Worm (Caenorhabditis elegans) whole organism, mixed stage, embryonic: ENCODE results near the gene srh-154.

Source experiments
- M03D4.4 ChIP-seq: sonication (generic microtip); optimal IDR thresholded peaks from 2 replicates; lab custom pipeline; 2017; ENCODE audit warnings: mild to moderate bottlenecking, missing genetic modification characterization, missing compliant biosample characterization
- bed-3 ChIP-seq: fragments of 200-800 bp; sonication (Bioruptor generic); optimal IDR thresholded peaks from 3 replicates; lab custom pipeline; 2018; ENCODE audit warnings: mild to moderate bottlenecking, missing genetic modification characterization, moderate library complexity, missing compliant biosample characterization
- blmp-1 ChIP-seq: fragments of 150-350 bp; optimal IDR thresholded peaks from 2 replicates; lab custom pipeline; 2014; ENCODE audit warnings: missing biosample characterization, missing genetic modification characterization
- ceh-39 ChIP-seq: fragments of 150-350 bp; optimal IDR thresholded peaks from 2 replicates; lab custom pipeline; 2014; ENCODE audit warnings: missing biosample characterization, missing genetic modification characterization
- ceh-43 ChIP-seq: fragments of 200-800 bp; sonication (Bioruptor generic); optimal IDR thresholded peaks from 2 replicates; lab custom pipeline; 2018; ENCODE audit warnings: mild to moderate bottlenecking, missing genetic modification characterization, moderate library complexity, missing compliant biosample characterization
- ceh-83 ChIP-seq: fragments of 200-800 bp; sonication (Bioruptor generic); optimal IDR thresholded peaks from 2 replicates; lab custom pipeline; 2018; ENCODE audit warnings: mild to moderate bottlenecking, missing genetic modification characterization, missing compliant biosample characterization
- ces-1 ChIP-seq: fragments of 150-350 bp; optimal IDR thresholded peaks from 2 replicates; lab custom pipeline; 2014; ENCODE audit warnings: missing biosample characterization, missing genetic modification reagents, missing genetic modification characterization
- cnd-1 ChIP-seq: fragments of 200-800 bp; sonication (Bioruptor generic); optimal IDR thresholded peaks from 2 replicates; lab custom pipeline; 2018; ENCODE audit warnings: mild to moderate bottlenecking, missing genetic modification characterization, missing compliant biosample characterization
- drap-1 ChIP-seq: fragments of 200-800 bp; sonication (Bioruptor generic); optimal IDR thresholded peaks from 3 replicates; lab custom pipeline; 2018; ENCODE audit warnings: mild to moderate bottlenecking, missing genetic modification characterization, missing compliant biosample characterization
- elt-1 ChIP-seq: sonication (generic microtip); optimal IDR thresholded peaks from 2 replicates; lab custom pipeline; 2017; ENCODE audit warnings: missing genetic modification characterization, mild to moderate bottlenecking, missing compliant biosample characterization, antibody characterized with exemption, moderate library complexity, borderline replicate concordance; ENCODE audit not compliant: insufficient read depth
- elt-3 ChIP-seq: fragments of 150-350 bp; optimal IDR thresholded peaks from 2 replicates; lab custom pipeline; 2014; ENCODE audit warnings: missing biosample characterization, missing genetic modification characterization
- flh-1 ChIP-seq: fragments of 200-800 bp; sonication (Bioruptor generic); optimal IDR thresholded peaks from 2 replicates; lab custom pipeline; 2018; ENCODE audit warnings: mild to moderate bottlenecking, missing genetic modification characterization, moderate library complexity, missing compliant biosample characterization
- hlh-1 ChIP-seq: fragments of 150-350 bp; optimal IDR thresholded peaks from 2 replicates; lab custom pipeline; 2014; ENCODE audit warnings: missing biosample characterization, missing genetic modification reagents, missing genetic modification characterization
- lin-13 ChIP-seq: fragments of 150-350 bp; optimal IDR thresholded peaks from 2 replicates; lab custom pipeline; 2014; ENCODE audit warnings: missing biosample characterization, missing genetic modification characterization
- lin-32 ChIP-seq: fragments of 200-800 bp; sonication (Bioruptor generic); optimal IDR thresholded peaks from 2 replicates; lab custom pipeline; 2018; ENCODE audit warnings: mild to moderate bottlenecking, missing genetic modification characterization, missing compliant biosample characterization
- lsy-2 ChIP-seq: fragments of 150-350 bp; optimal IDR thresholded peaks from 2 replicates; lab custom pipeline; 2014; ENCODE audit warnings: missing biosample characterization, missing genetic modification characterization
- mab-5 ChIP-seq: fragments of 150-350 bp; optimal IDR thresholded peaks from 2 replicates; lab custom pipeline; 2014; ENCODE audit warnings: missing biosample characterization, missing genetic modification characterization
- mep-1 ChIP-seq: fragments of 150-350 bp; optimal IDR thresholded peaks from 2 replicates; lab custom pipeline; 2017; ENCODE audit warnings: missing biosample characterization, missing genetic modification reagents, missing genetic modification characterization, inconsistent platforms
- mls-2 ChIP-seq: sonication (generic microtip); optimal IDR thresholded peaks from 2 replicates; lab custom pipeline; 2016; ENCODE audit warnings: mild to moderate bottlenecking, missing genetic modification characterization, moderate library complexity, missing compliant biosample characterization
- nhr-12 ChIP-seq: fragments of 150-350 bp; optimal IDR thresholded peaks from 2 replicates; lab custom pipeline; 2014; ENCODE audit warnings: missing biosample characterization, missing genetic modification characterization
- nhr-2 ChIP-seq: fragments of 150-350 bp; optimal IDR thresholded peaks from 2 replicates; lab custom pipeline; 2014; ENCODE audit warnings: missing biosample characterization, missing genetic modification characterization
- nhr-237 ChIP-seq: fragments of 150-350 bp; optimal IDR thresholded peaks from 2 replicates; lab custom pipeline; 2014; ENCODE audit warnings: missing biosample characterization, missing genetic modification characterization
- nhr-28 ChIP-seq: fragments of 150-350 bp; optimal IDR thresholded peaks from 2 replicates; lab custom pipeline; 2014; ENCODE audit warnings: missing biosample characterization, missing genetic modification characterization
- nhr-76 ChIP-seq: sonication (generic microtip); optimal IDR thresholded peaks from 2 replicates; lab custom pipeline; 2017; ENCODE audit warnings: missing biosample characterization, missing genetic modification characterization
- pha-4 ChIP-seq: fragments of 150-350 bp; optimal IDR thresholded peaks from 2 replicates; lab custom pipeline; 2018; ENCODE audit warnings: missing biosample characterization, missing genetic modification reagents, missing genetic modification characterization
- sem-2 ChIP-seq: fragments of 200-800 bp; sonication (Bioruptor generic); optimal IDR thresholded peaks from 2 replicates; lab custom pipeline; 2018; ENCODE audit warnings: mild to moderate bottlenecking, missing genetic modification characterization, missing compliant biosample characterization
- snpc-4 ChIP-seq: fragments of 150-350 bp; optimal IDR thresholded peaks from 2 replicates; lab custom pipeline; 2014; ENCODE audit warnings: missing biosample characterization, missing genetic modification characterization
- sptf-1 ChIP-seq: sonication (generic microtip); optimal IDR thresholded peaks from 2 replicates; lab custom pipeline; 2017; ENCODE audit warnings: mild to moderate bottlenecking, missing genetic modification characterization, moderate library complexity, missing compliant biosample characterization
- tbx-8 ChIP-seq: fragments of 200-800 bp; sonication (Bioruptor generic); optimal IDR thresholded peaks from 2 replicates; lab custom pipeline; 2018; ENCODE audit warnings: mild to moderate bottlenecking, missing genetic modification characterization, moderate library complexity, missing compliant biosample characterization
- unc-120 ChIP-seq: sonication (generic microtip); optimal IDR thresholded peaks from 2 replicates; lab custom pipeline; 2017; ENCODE audit warnings: missing genetic modification characterization, missing compliant biosample characterization; ENCODE audit not compliant: poor library complexity, severe bottlenecking
- unc-39 ChIP-seq: fragments of 150-350 bp; optimal IDR thresholded peaks from 2 replicates; lab custom pipeline; 2014; ENCODE audit warnings: missing biosample characterization, missing genetic modification characterization
- unc-62 ChIP-seq: fragments of 150-350 bp; optimal IDR thresholded peaks from 2 replicates; lab custom pipeline; 2014; ENCODE audit warnings: missing biosample characterization, missing genetic modification reagents, missing genetic modification characterization
- zip-8 ChIP-seq: fragments of 150-350 bp; optimal IDR thresholded peaks from 2 replicates; lab custom pipeline; 2014; ENCODE audit warnings: missing biosample characterization, missing genetic modification characterization
- ztf-11 ChIP-seq: fragments of 150-350 bp; optimal IDR thresholded peaks from 2 replicates; lab custom pipeline; 2014; ENCODE audit warnings: missing biosample characterization, missing genetic modification characterization

The srh-154 gene

DNA sequence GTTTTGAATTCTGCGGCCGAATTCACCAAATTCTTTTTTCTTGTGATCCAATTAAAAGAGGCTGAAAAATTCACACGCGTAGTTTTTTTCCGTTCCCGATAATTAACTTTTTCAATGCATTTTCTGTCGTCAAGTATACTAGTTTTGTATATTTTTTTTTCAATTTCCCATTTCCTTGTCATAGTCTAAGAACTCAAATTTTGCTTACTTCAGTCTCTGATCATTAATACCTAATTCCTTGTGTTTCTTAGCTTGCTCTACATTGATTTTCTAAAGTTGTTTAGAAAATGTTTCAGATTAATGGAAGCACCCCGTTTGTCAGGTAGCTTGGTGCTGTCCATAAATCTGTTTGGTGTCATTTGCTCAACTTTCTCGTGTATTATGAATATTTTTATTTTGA lies 8.6 kb upstream of the srh-154 start, which contains the start of gene srbc-27:
Gene srbc-27, plus strand, starts transcription at position 301 of the 400 bp plus-strand sequence.
- no peak for TF ChIP-seq nhr-76 (tag; lab: Kevin White, UChicago)
- TF ChIP-seq mls-2 (tag; lab: Kevin White, UChicago), result no peak
- TF ChIP-seq elt-1 (tag; lab: Kevin White, UChicago), result no peak
- no peak for TF ChIP-seq ces-1 (GFP tag; lab: Kevin White, UChicago)
- TF ChIP-seq ceh-83, result no peak
- TF ChIP-seq unc-120 (tag; lab: Kevin White, UChicago), result no peak
- no peak for TF ChIP-seq pha-4
- no peak for TF ChIP-seq cnd-1 (tag; lab: Kevin White, UChicago)
- no peak for TF ChIP-seq lsy-2 (tag; lab: Kevin White, UChicago)
- no peak for TF ChIP-seq nhr-237 (tag; lab: Kevin White, UChicago)
- TF ChIP-seq tbx-8, result no peak
- TF ChIP-seq snpc-4 (tag; lab: Kevin White, UChicago), result no peak
- TF ChIP-seq elt-3, result no peak
- TF ChIP-seq sem-2 (GFP tag; lab: Kevin White, UChicago), result no peak
- no peak for TF ChIP-seq M03D4.4 (tag; lab: Kevin White, UChicago)
- TF ChIP-seq lin-32, result no peak
- TF ChIP-seq nhr-2 (tag; lab: Kevin White, UChicago), result no peak
- TF ChIP-seq ceh-39 (tag; lab: Kevin White, UChicago), result no peak

- TF ChIP-seq lin-13 (no peak), ceh-43 (no peak), tbx-8 (no peak), sem-2 (GFP tag; lab: Kevin White, UChicago) (no peak), snpc-4 (tag; lab: Kevin White, UChicago) (no peak), mab-5 (tag; lab: Kevin White, UChicago) (no peak), unc-62 (no peak), lsy-2 (tag; lab: Kevin White, UChicago) (no peak), unc-39 (tag; lab: Kevin White, UChicago) (no peak), zip-8 (tag; lab: Kevin White, UChicago) (no peak), hlh-1 (tag; lab: Kevin White, UChicago) (no peak), cnd-1 (tag; lab: Kevin White, UChicago) (no peak)
These were observed 3.0 kb upstream of the srh-154 start, which contains the start of gene F20E11.18 for ce11 chrV:17436492-17436891. Gene F20E11.18, minus strand, starts transcription at chrV:17436592.

DNA sequence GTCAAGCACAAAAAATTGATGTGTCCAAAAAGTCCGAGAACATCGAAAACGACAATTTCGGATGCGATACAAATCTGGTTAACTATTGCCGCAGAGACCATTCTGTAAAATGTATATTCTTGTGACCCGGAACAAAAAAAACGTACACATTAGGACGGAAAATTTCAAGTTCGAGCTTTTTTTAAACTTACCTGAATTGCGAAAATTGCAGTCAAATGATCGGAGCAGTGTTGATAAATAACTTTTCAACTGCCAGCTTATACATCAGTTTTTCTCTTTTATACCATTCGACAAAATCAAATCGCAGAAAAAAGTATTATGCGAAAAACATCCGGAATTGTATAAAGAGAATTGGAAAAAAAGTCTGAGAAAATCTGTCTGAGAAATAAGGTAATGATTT lies 1.2 kb upstream of the srh-154 start, which contains the start of gene srsx-2:
Gene srsx-2, minus strand, starts transcription at position 101 of the 400 bp plus-strand sequence.
- TF ChIP-seq drap-1 (GFP tag; lab: Kevin White, UChicago) (no peak), nhr-28 (tag; lab: Kevin White, UChicago) (no peak), unc-62 (no peak), lsy-2 (tag; lab: Kevin White, UChicago) (no peak), blmp-1 (tag; lab: Kevin White, UChicago) (no peak), mep-1 (tag; lab: Kevin White, UChicago) (no peak), pha-4 (no peak), zip-8 (tag; lab: Kevin White, UChicago) (no peak), lin-32 (no peak), nhr-2 (tag; lab: Kevin White, UChicago) (no peak), M03D4.4 (tag; lab: Kevin White, UChicago) (no peak), nhr-12 (tag; lab: Kevin White, UChicago) (no peak), tbx-8 (no peak), ztf-11 (tag; lab: Kevin White, UChicago) (no peak), snpc-4 (tag; lab: Kevin White, UChicago) (no peak), elt-1 (tag; lab: Kevin White, UChicago) (no peak), sptf-1 (no peak), cnd-1 (tag; lab: Kevin White, UChicago) (no peak), nhr-76 (tag; lab: Kevin White, UChicago) (no peak)

DNA sequence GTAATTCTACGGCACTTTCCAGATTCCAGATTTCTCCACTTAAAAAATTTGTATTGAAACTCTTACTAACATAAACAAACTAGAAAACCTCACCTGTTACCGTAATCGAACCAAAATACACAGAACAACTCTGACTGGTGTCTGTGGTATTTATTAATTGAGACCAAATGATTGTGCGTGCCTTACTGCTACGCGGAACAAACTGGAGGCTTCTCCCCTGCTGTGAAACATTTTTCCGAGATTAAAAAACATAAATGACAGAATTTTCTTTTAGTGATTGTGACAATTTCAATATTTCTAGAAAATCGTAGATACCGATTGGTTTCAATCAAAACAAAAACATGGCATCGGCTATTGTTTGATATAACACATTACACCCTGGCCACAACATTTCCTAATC lies 10.3 kb downstream of the srh-154 start:
- TF ChIP-seq hlh-1 (tag; lab: Kevin White, UChicago) (no peak), unc-120 (tag; lab: Kevin White, UChicago) (no peak), pha-4 (no peak), snpc-4 (tag; lab: Kevin White, UChicago) (no peak), sem-2 (GFP tag; lab: Kevin White, UChicago) (no peak), blmp-1 (tag; lab: Kevin White, UChicago) (no peak), mab-5 (tag; lab: Kevin White, UChicago) (no peak), elt-1 (tag; lab: Kevin White, UChicago) (no peak), unc-39 (tag; lab: Kevin White, UChicago) (no peak), nhr-76 (tag; lab: Kevin White, UChicago) (no peak), mls-2 (tag; lab: Kevin White, UChicago) (no peak), drap-1 (GFP tag; lab: Kevin White, UChicago) (no peak), ceh-43 (no peak), bed-3 (GFP tag; lab: Kevin White, UChicago) (no peak), flh-1 (GFP tag; lab: Kevin White, UChicago) (no peak), mep-1 (tag; lab: Kevin White, UChicago) (no peak), zip-8 (tag; lab: Kevin White, UChicago) (no peak), nhr-28 (tag; lab: Kevin White, UChicago) (no peak), ceh-39 (tag; lab: Kevin White, UChicago) (no peak), nhr-12 (tag; lab: Kevin White, UChicago) (no peak)
